Worm (Caenorhabditis elegans) whole organism, midembryonic: Measurements from ENCODE around the gene W09H1.4.

Source experiments
- T22C8.4 ChIP-seq: fragments of 200-800 bp; sonication (Bioruptor generic); IDR thresholded peaks from 2 replicates; pipeline ENCODE4 v1.3.6; 2022; ENCODE audit warnings: missing genetic modification characterization, missing compliant biosample characterization
- cog-1 ChIP-seq: sonication (generic microtip); optimal IDR thresholded peaks from 2 replicates; lab custom pipeline; 2016; ENCODE audit warnings: missing genetic modification characterization, missing compliant biosample characterization
- flt-1 ChIP-seq: fragments of 200-800 bp; sonication (Bioruptor generic); IDR thresholded peaks from 2 replicates; pipeline ENCODE4 v1.3.6; 2022; ENCODE audit warnings: missing genetic modification characterization, missing compliant biosample characterization
- klf-2 ChIP-seq: fragments of 200-800 bp; sonication (Bioruptor generic); conservative IDR thresholded peaks from 2 replicates; pipeline ENCODE4 v1.3.6; 2022; ENCODE audit warnings: missing genetic modification reagents, missing genetic modification characterization, missing compliant biosample characterization
- med-1 ChIP-seq: sonication (generic microtip); optimal IDR thresholded peaks from 2 replicates; lab custom pipeline; 2017; ENCODE audit warnings: missing genetic modification characterization, mild to moderate bottlenecking, missing compliant biosample characterization, antibody characterized with exemption, missing genetic modification reagents; ENCODE audit not compliant: insufficient read depth
- ref-1 ChIP-seq: fragments of 200-800 bp; sonication (Bioruptor generic); conservative IDR thresholded peaks from 2 replicates; pipeline ENCODE4 v1.3.6; 2022; ENCODE audit warnings: missing genetic modification reagents, missing genetic modification characterization, missing compliant biosample characterization
- tab-1 ChIP-seq: fragments of 200-800 bp; sonication (Bioruptor generic); IDR thresholded peaks from 2 replicates; pipeline ENCODE4 v1.3.6; 2022; ENCODE audit warnings: missing genetic modification characterization, missing compliant biosample characterization
- ztf-23 ChIP-seq: fragments of 200-800 bp; sonication (Bioruptor generic); IDR thresholded peaks from 2 replicates; pipeline ENCODE4 v1.3.6; 2022; ENCODE audit warnings: missing genetic modification reagents, missing genetic modification characterization, missing compliant biosample characterization
- ztf-29 ChIP-seq: fragments of 200-800 bp; sonication (Bioruptor generic); IDR thresholded peaks from 2 replicates; pipeline ENCODE4 v1.3.6; 2022; ENCODE audit warnings: missing genetic modification reagents, missing genetic modification characterization, missing compliant biosample characterization

Gene W09H1.4

ce11 chrII:13156971-13157370 is 26.4 kb upstream of the W09H1.4 start, which contains the start of the genes hpr-17 and F32A11.1:
Gene hpr-17 (minus strand): TSS chrII:13157047.
Gene F32A11.1 (plus strand): TSS chrII:13157329.
- TF ChIP-seq ref-1 (GFP tag; lab: Robert Waterston, UW) (no peak), tab-1 (GFP tag; lab: Robert Waterston, UW) (no peak), med-1 (GFP tag; lab: Kevin White, UChicago) (no peak), cog-1 (tag; lab: Kevin White, UChicago) (no peak), T22C8.4 (GFP tag; lab: Robert Waterston, UW) (0 out of 2 replicates have a peak, but pooled peaks have one; percentile 16), ztf-23 (0 out of 2 replicates have a peak, but pooled peaks have one; percentile 23), klf-2 (GFP tag; lab: Robert Waterston, UW) (no peak), ztf-29 (GFP tag; lab: Robert Waterston, UW) (no peak), flt-1 (GFP tag; lab: Robert Waterston, UW) (no peak)

DNA sequence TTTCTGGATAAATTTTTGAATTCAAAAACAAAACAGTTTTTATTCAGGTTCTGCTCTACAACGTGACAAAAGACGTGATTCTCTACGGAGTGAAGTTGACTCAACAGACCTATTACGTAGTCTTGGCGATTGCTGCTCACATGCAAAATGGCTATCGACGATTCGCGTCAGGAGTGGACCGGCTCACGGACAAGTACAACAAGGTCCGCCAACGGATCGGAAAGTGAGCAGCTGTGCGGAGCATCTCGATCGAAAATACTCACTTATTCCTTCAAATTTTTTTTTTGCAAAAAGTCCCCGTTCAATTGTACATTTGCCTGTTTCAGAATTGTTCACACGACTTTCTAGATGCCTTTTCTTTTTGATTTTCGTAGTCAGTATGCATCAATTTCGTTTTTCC is 23.5 kb upstream of the W09H1.4 start:
- TF ChIP-seq klf-2 (GFP tag; lab: Robert Waterston, UW) (no peak), tab-1 (GFP tag; lab: Robert Waterston, UW) (no peak), ref-1 (GFP tag; lab: Robert Waterston, UW) (no peak)

DNA sequence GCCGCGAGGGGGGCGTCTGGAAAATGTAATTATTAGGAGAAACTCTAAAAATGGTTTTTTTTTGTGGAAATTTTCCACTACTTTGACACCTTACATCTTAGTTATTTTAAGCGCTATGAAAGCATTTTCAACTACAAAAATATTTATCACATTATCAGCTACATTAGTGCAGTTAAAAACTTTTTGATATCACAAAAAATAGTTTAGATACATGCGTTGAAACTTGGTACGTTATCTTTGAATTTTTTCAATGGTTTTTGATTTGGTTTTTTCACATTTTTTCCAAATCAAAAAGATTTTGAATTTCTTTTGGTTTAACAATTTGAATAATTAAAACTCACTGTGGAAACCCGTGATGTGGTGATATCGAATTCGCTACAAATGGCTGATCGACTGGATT is 20.3 kb upstream of the W09H1.4 start:
- TF ChIP-seq cog-1 (tag; lab: Kevin White, UChicago) = no peak
- TF ChIP-seq med-1 (GFP tag; lab: Kevin White, UChicago) = no peak
- no peak for TF ChIP-seq klf-2 (GFP tag; lab: Robert Waterston, UW)
- no peak for TF ChIP-seq ref-1 (GFP tag; lab: Robert Waterston, UW)
- TF ChIP-seq ztf-23 = no peak
- TF ChIP-seq tab-1 (GFP tag; lab: Robert Waterston, UW) = no peak
- no peak for TF ChIP-seq ztf-29 (GFP tag; lab: Robert Waterston, UW)
- no peak for TF ChIP-seq flt-1 (GFP tag; lab: Robert Waterston, UW)
- no peak for TF ChIP-seq T22C8.4 (GFP tag; lab: Robert Waterston, UW)

DNA sequence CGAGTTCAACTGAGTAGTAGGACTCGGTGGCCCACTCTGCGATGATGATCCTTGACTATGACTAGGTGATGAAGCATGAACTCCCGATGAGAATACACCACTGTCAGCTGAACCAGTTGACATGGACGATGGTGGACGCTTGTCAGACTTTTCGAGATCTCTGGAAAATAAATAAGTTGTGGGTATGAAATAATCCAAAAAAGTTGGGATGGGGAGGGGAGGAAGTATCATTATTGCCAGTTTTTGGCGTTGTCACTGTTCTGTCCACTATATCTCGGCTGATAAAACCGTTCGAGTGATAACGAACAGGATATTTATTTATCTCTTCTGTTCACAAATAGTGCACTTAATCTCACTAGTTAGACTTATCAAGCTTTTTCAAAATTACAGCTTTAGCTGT is 19.3 kb upstream of the W09H1.4 start:
- TF ChIP-seq T22C8.4 (GFP tag; lab: Robert Waterston, UW) (no peak), klf-2 (GFP tag; lab: Robert Waterston, UW) (no peak), ztf-29 (GFP tag; lab: Robert Waterston, UW) (no peak), med-1 (GFP tag; lab: Kevin White, UChicago) (no peak)

DNA sequence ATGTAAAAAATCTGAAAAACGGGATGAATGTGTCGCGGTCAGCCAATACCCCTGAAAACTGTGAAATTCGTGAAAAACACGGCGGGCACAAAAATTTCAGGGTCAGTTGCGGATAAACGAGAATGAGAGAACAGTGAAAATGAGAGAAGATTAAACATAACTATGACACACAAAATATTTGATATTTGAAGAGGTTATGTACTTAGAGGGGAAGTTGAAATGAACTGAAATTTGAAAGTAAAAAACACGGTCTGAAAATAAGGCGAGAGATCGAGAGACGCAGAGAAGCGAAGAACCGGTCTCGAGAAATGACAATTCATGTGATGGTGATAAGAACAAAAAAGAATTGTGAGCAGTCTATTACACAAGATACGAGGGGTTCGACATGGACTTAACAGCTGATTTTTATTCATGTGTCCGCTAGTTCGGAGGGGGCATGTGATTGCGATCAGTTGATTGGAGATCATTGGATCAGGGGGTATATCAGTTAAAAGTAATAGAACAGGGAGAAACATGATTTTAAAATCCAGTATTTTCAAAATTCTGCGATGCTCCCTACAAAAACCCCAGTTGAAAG is 17.6 kb upstream of the W09H1.4 start, which contains the start of gene moe-3:
TSS of gene moe-3 (minus strand) at position 51 of the 577 bp plus-strand sequence.
- TF ChIP-seq med-1 (GFP tag; lab: Kevin White, UChicago) = no peak
- TF ChIP-seq tab-1 (GFP tag; lab: Robert Waterston, UW) = no peak
- TF ChIP-seq T22C8.4 (GFP tag; lab: Robert Waterston, UW) = no peak
- no peak for TF ChIP-seq klf-2 (GFP tag; lab: Robert Waterston, UW)
- TF ChIP-seq ztf-23 = no peak
- TF ChIP-seq flt-1 (GFP tag; lab: Robert Waterston, UW) = no peak
- TF ChIP-seq ztf-29 (GFP tag; lab: Robert Waterston, UW) = no peak
- TF ChIP-seq ref-1 (GFP tag; lab: Robert Waterston, UW) = no peak
- TF ChIP-seq cog-1 (tag; lab: Kevin White, UChicago) = no peak

ce11 chrII:13167493-13167892 is 15.8 kb upstream of the W09H1.4 start:
- TF ChIP-seq ztf-29 (GFP tag; lab: Robert Waterston, UW) (no peak), med-1 (GFP tag; lab: Kevin White, UChicago) (no peak), tab-1 (GFP tag; lab: Robert Waterston, UW) (no peak), flt-1 (GFP tag; lab: Robert Waterston, UW) (no peak), klf-2 (GFP tag; lab: Robert Waterston, UW) (no peak), T22C8.4 (GFP tag; lab: Robert Waterston, UW) (no peak), ztf-23 (no peak), cog-1 (tag; lab: Kevin White, UChicago) (no peak), ref-1 (GFP tag; lab: Robert Waterston, UW) (no peak)

DNA sequence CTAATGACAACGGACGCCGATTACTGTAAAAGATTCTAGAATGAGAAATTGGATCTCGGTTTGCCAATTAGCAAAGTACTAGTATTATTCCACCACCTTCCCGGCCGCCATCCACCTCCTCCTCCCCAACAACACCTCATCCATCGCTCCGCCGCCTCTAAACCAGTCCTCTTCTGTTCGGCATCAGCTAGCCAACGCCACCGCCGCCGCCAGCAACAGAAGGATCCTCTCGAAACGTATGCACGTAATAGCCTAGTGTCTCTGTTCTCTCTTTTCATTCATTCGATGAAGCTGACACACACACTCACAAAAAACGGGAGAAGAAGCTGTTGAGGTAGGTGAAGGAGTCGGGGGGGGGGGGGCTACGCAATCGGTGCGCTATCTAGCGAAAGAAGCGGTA is 12.6 kb upstream of the W09H1.4 start:
- TF ChIP-seq ztf-23 (no peak), ref-1 (GFP tag; lab: Robert Waterston, UW) (no peak), T22C8.4 (GFP tag; lab: Robert Waterston, UW) (no peak)

- TF ChIP-seq ztf-29 (GFP tag; lab: Robert Waterston, UW) (no peak), ref-1 (GFP tag; lab: Robert Waterston, UW) (no peak), cog-1 (tag; lab: Kevin White, UChicago) (no peak), T22C8.4 (GFP tag; lab: Robert Waterston, UW) (no peak)
Measured at ce11 chrII:13174435-13174834, 8.9 kb upstream of the W09H1.4 start.

DNA sequence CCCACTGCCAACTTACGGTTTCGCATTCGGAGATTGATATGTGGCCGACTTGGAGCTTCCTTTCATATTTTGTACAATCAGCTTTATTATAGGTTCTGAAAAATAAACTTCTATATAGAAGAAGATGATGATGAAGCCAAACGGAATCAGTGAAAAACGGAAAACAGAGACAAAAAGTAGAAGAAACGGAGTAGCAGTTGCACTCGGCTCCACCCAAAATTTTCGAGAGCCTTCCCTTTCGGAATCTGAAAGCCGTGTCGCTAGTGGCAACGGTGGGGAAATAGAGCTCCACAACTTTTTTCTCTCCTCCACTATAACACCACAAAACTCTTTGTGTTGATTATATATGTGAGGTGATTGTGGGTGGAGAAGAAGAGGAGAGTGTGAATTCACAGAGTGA is 1.9 kb upstream of the W09H1.4 start, which contains the start of gene W09H1.1:
TSS of gene W09H1.1 (minus strand) at position 101 of the 400 bp plus-strand sequence.
- TF ChIP-seq med-1 (GFP tag; lab: Kevin White, UChicago) (no peak), ztf-23 (no peak), cog-1 (tag; lab: Kevin White, UChicago) (no peak), flt-1 (GFP tag; lab: Robert Waterston, UW) (no peak), T22C8.4 (GFP tag; lab: Robert Waterston, UW) (no peak), klf-2 (GFP tag; lab: Robert Waterston, UW) (no peak), ref-1 (GFP tag; lab: Robert Waterston, UW) (no peak), tab-1 (GFP tag; lab: Robert Waterston, UW) (no peak), ztf-29 (GFP tag; lab: Robert Waterston, UW) (no peak)
